Fruit fly (Drosophila melanogaster): ENCODE measurements around the gene Proc.

The Proc gene

dm6 chr2L:7871821-7872524, 741 bp upstream of the Proc start (continued):
- TF ChIP-seq CG17568 (GFP tag; optimal IDR thresholded peaks at IDR 0.05) (peak; percentile 16), pb (GFP tag; optimal IDR thresholded peaks at IDR 0.05) (no peak), Ptx1 (GFP tag; IDR thresholded peaks at IDR 0.05) (peak; percentile 57), CG16779 (GFP tag; IDR thresholded peaks at IDR 0.05) (no peak), NC2β (GFP tag; optimal IDR thresholded peaks at IDR 0.05) (no peak), trem (tag; optimal IDR thresholded peaks at IDR 0.05) (no peak), CG15601 (tag; optimal IDR thresholded peaks at IDR 0.05) (no peak), E2f1 (GFP tag; IDR thresholded peaks at IDR 0.05) (0 out of 2 replicates have a peak, but pooled peaks have one; percentile 12), ftz-f1 (GFP tag; optimal IDR thresholded peaks at IDR 0.05) (no peak), CG7556 (GFP tag; optimal IDR thresholded peaks at IDR 0.05) (peak; percentile 84), btn (GFP tag; optimal IDR thresholded peaks at IDR 0.05) (no peak), CkIIα-i1 (GFP tag; IDR thresholded peaks at IDR 0.05) (no peak), bcd (GFP tag; optimal IDR thresholded peaks at IDR 0.05) (peak; percentile 15), ssp (GFP tag; IDR thresholded peaks at IDR 0.05) (peak; percentile 9; the same call in 1 of the 2 replicates), sr (GFP tag; IDR thresholded peaks at IDR 0.05) (no peak), maf-S (GFP tag; optimal IDR thresholded peaks at IDR 0.05) (no peak), Fer2 (tag; optimal IDR thresholded peaks at IDR 0.05) (peak; percentile 17), otp (GFP tag; IDR thresholded peaks at IDR 0.05) (no peak), CG34422 (GFP tag; IDR thresholded peaks at IDR 0.05) (no peak), CG7839 (tag; optimal IDR thresholded peaks at IDR 0.05) (peak; percentile 72), vfl (GFP tag; optimal IDR thresholded peaks at IDR 0.05) (no peak), chinmo (GFP tag; IDR thresholded peaks at IDR 0.05; ENCODE audit: partially characterized antibody) (0 out of 4 replicates have a peak, but pooled peaks have one; percentile 34), CG10431 (GFP tag; optimal IDR thresholded peaks at IDR 0.05) (no peak), Atf3 (GFP tag; optimal IDR thresholded peaks at IDR 0.05) (no peak), Dek (tag; optimal IDR thresholded peaks at IDR 0.05) (peak; percentile 55), bigmax (GFP tag; optimal IDR thresholded peaks at IDR 0.05) (no peak), fd3F (GFP tag; optimal IDR thresholded peaks at IDR 0.05) (peak; percentile 48), CG18599 (GFP tag; optimal IDR thresholded peaks at IDR 0.05) (peak; percentile 78), Six4 (GFP tag; optimal IDR thresholded peaks at IDR 0.05) (no peak), Side (GFP tag; optimal IDR thresholded peaks at IDR 0.05) (no peak), CG17829 (tag; optimal IDR thresholded peaks at IDR 0.05) (peak; percentile 17), sug (tag; optimal IDR thresholded peaks at IDR 0.05) (peak; percentile 16), CG30431 (GFP tag; optimal IDR thresholded peaks at IDR 0.05) (no peak), Mes4 (GFP tag; optimal IDR thresholded peaks at IDR 0.05) (no peak), ERR (GFP tag; optimal IDR thresholded peaks at IDR 0.05) (no peak), z (GFP tag; IDR thresholded peaks at IDR 0.05) (no peak), E2f2 (GFP tag; IDR thresholded peaks at IDR 0.05) (peak; percentile 11; the same call in 1 of the 2 replicates), fu2 (GFP tag; optimal IDR thresholded peaks at IDR 0.05) (no peak), CG6813 (GFP tag; optimal IDR thresholded peaks at IDR 0.05) (peak; percentile 28), CG31441 (GFP tag; IDR thresholded peaks at IDR 0.05) (peak; percentile 44), CG15073 (GFP tag; optimal IDR thresholded peaks at IDR 0.05) (no peak), Spps (tag; optimal IDR thresholded peaks at IDR 0.05) (no peak), sisA (GFP tag; IDR thresholded peaks at IDR 0.05) (peak; percentile 24; the same call in 1 of the 2 replicates), CG3407 (GFP tag; optimal IDR thresholded peaks at IDR 0.05) (no peak), wdn (GFP tag; IDR thresholded peaks at IDR 0.05) (no peak), CG13624 (GFP tag; optimal IDR thresholded peaks at IDR 0.05) (peak; percentile 34), CG13775 (GFP tag; optimal IDR thresholded peaks at IDR 0.05) (peak; percentile 15), Usf (GFP tag; optimal IDR thresholded peaks at IDR 0.05) (peak; percentile 8), her (GFP tag; optimal IDR thresholded peaks at IDR 0.05) (no peak), D (optimal IDR thresholded peaks at IDR 0.05) (no peak), D (GFP tag; optimal IDR thresholded peaks at IDR 0.05) (peak; percentile 17)

All from whole organism, embryonic.